Fruit fly (Drosophila melanogaster) whole organism, embryonic: Measurements from ENCODE around the gene Jhbp13.

ENCODE experiments used
- ATbp ChIP-seq: fragments of 200-800 bp; sonication (Bioruptor generic); optimal IDR thresholded peaks from 2 replicates; lab custom pipeline; 2017; ENCODE audit warnings: missing biosample characterization, mild to moderate bottlenecking, missing genetic modification characterization, missing genetic modification reagents
- Abd-B ChIP-seq: fragments of 200-800 bp; sonication (Bioruptor generic); optimal IDR thresholded peaks from 2 replicates; lab custom pipeline; 2018; ENCODE audit warnings: missing biosample characterization, mild to moderate bottlenecking, missing genetic modification characterization, moderate library complexity
- Atf3 ChIP-seq: fragments of 200-800 bp; sonication (Bioruptor generic); optimal IDR thresholded peaks from 3 replicates; lab custom pipeline; 2016; ENCODE audit warnings: missing biosample characterization, missing genetic modification characterization
- Awh ChIP-seq: fragments of 200-800 bp; sonication (Bioruptor generic); IDR thresholded peaks from 2 replicates; pipeline ENCODE4, ENCODE4 v1.3.6; 2022; ENCODE audit warnings: missing biosample characterization, missing genetic modification characterization
- CG10543 ChIP-seq: fragments of 200-800 bp; sonication (Bioruptor generic); optimal IDR thresholded peaks from 3 replicates; lab custom pipeline; 2017; ENCODE audit warnings: missing biosample characterization, mild to moderate bottlenecking, missing genetic modification characterization, moderate library complexity
- CG14050 ChIP-seq: fragments of 200-800 bp; sonication (Bioruptor generic); IDR thresholded peaks from 3 replicates; pipeline ENCODE4 v1.3.6; 2022; ENCODE audit warnings: missing biosample characterization, missing genetic modification characterization
- CG14441 ChIP-seq: fragments of 200-800 bp; sonication (Bioruptor generic); IDR thresholded peaks from 2 replicates; pipeline ENCODE4 v1.3.6; 2022; ENCODE audit warnings: missing biosample characterization, missing genetic modification characterization
- CG15269 ChIP-seq: fragments of 200-800 bp; sonication (Bioruptor generic); optimal IDR thresholded peaks from 2 replicates; lab custom pipeline; 2018; ENCODE audit warnings: missing biosample characterization, mild to moderate bottlenecking, missing genetic modification characterization, moderate library complexity
- CG1602 ChIP-seq: fragments of 200-800 bp; sonication (Bioruptor generic); optimal IDR thresholded peaks from 3 replicates; lab custom pipeline; 2016; ENCODE audit warnings: missing biosample characterization, missing genetic modification characterization
- CG1603 ChIP-seq: fragments of 200-800 bp; sonication (Bioruptor generic); optimal IDR thresholded peaks from 2 replicates; lab custom pipeline; 2019; ENCODE audit warnings: missing biosample characterization, mild to moderate bottlenecking, missing genetic modification characterization, moderate library complexity
- CG16779 ChIP-seq: fragments of 200-800 bp; sonication (Bioruptor generic); IDR thresholded peaks from 2 replicates; pipeline ENCODE4 v1.3.6; 2022; ENCODE audit warnings: missing biosample characterization, missing genetic modification characterization
- CG17829 ChIP-seq: fragments of 200-800 bp; optimal IDR thresholded peaks from 2 replicates; lab custom pipeline; 2019; ENCODE audit warnings: missing biosample characterization, mild to moderate bottlenecking, missing genetic modification characterization, moderate library complexity
- CG2120 ChIP-seq: fragments of 200-800 bp; sonication (Bioruptor generic); optimal IDR thresholded peaks from 3 replicates; lab custom pipeline; 2016; ENCODE audit warnings: missing biosample characterization, missing genetic modification characterization
- CG2199 ChIP-seq: fragments of 200-800 bp; sonication (Bioruptor generic); IDR thresholded peaks from 3 replicates; pipeline ENCODE4 v1.3.6; 2022; ENCODE audit warnings: missing biosample characterization, missing genetic modification characterization
- CG2889 ChIP-seq: fragments of 200-800 bp; sonication (Bioruptor generic); IDR thresholded peaks from 3 replicates; pipeline ENCODE4 v1.3.6; 2022; ENCODE audit warnings: missing biosample characterization, missing genetic modification characterization
- CG31365 ChIP-seq: fragments of 200-800 bp; sonication (Bioruptor generic); optimal IDR thresholded peaks from 2 replicates; lab custom pipeline; 2018; ENCODE audit warnings: missing biosample characterization, mild to moderate bottlenecking, missing genetic modification characterization
- CG3847 ChIP-seq: fragments of 200-800 bp; sonication (Bioruptor generic); IDR thresholded peaks from 2 replicates; pipeline ENCODE4 v1.3.6; 2022; ENCODE audit warnings: missing biosample characterization, missing genetic modification characterization
- CG42726 ChIP-seq: fragments of 200-800 bp; sonication (Bioruptor generic); IDR thresholded peaks from 2 replicates; pipeline ENCODE4 v1.3.6; 2022; ENCODE audit warnings: missing biosample characterization, missing genetic modification characterization; ENCODE audit not compliant: partially characterized antibody
- CG4854 ChIP-seq: fragments of 200-800 bp; sonication (Bioruptor generic); optimal IDR thresholded peaks from 2 replicates; lab custom pipeline; 2016; ENCODE audit warnings: missing biosample characterization, missing genetic modification characterization, inconsistent platforms
- CG7271 ChIP-seq: fragments of 200-800 bp; sonication (Bioruptor generic); optimal IDR thresholded peaks from 2 replicates; lab custom pipeline; 2018; ENCODE audit warnings: missing biosample characterization, mild to moderate bottlenecking, missing genetic modification characterization, moderate library complexity
- CG9437 ChIP-seq: fragments of 200-800 bp; sonication (Bioruptor generic); optimal IDR thresholded peaks from 2 replicates; lab custom pipeline; 2018; ENCODE audit warnings: missing biosample characterization, mild to moderate bottlenecking, missing genetic modification characterization
- CG9609 ChIP-seq: fragments of 200-800 bp; sonication (Bioruptor generic); optimal IDR thresholded peaks from 3 replicates; lab custom pipeline; 2016; ENCODE audit warnings: missing biosample characterization, missing genetic modification characterization
- Dbx ChIP-seq: fragments of 200-800 bp; sonication (Bioruptor generic); IDR thresholded peaks from 3 replicates; pipeline ENCODE4 v1.3.6; 2022; ENCODE audit warnings: missing biosample characterization, missing genetic modification characterization
- Elba2 ChIP-seq: fragments of 200-800 bp; sonication (Bioruptor generic); optimal IDR thresholded peaks from 3 replicates; lab custom pipeline; 2016; ENCODE audit warnings: missing biosample characterization, missing genetic modification characterization
- Fer1 ChIP-seq: fragments of 200-800 bp; sonication (Bioruptor generic); optimal IDR thresholded peaks from 2 replicates; lab custom pipeline; 2017; ENCODE audit warnings: missing biosample characterization, mild to moderate bottlenecking, missing genetic modification characterization
- Fer3 ChIP-seq: fragments of 200-800 bp; sonication (Bioruptor generic); optimal IDR thresholded peaks from 2 replicates; lab custom pipeline; 2018; ENCODE audit warnings: missing biosample characterization, mild to moderate bottlenecking, missing genetic modification characterization, moderate library complexity
- GATAe ChIP-seq: fragments of 200-800 bp; sonication (Bioruptor generic); conservative IDR thresholded peaks from 2 replicates; pipeline ENCODE4 v1.3.6; 2022; ENCODE audit warnings: missing biosample characterization, missing genetic modification characterization
- HLH54F ChIP-seq: fragments of 200-800 bp; sonication (Bioruptor generic); optimal IDR thresholded peaks from 3 replicates; lab custom pipeline; 2016; ENCODE audit warnings: missing biosample characterization, missing genetic modification characterization
- Hey ChIP-seq: fragments of 200-800 bp; sonication (Bioruptor generic); optimal IDR thresholded peaks from 3 replicates; lab custom pipeline; 2018; ENCODE audit warnings: missing biosample characterization, mild to moderate bottlenecking, missing genetic modification characterization
- Kr ChIP-seq: fragments of 200-800 bp; sonication (Bioruptor generic); optimal IDR thresholded peaks from 2 replicates; lab custom pipeline; 2017; ENCODE audit warnings: missing biosample characterization, mild to moderate bottlenecking, missing genetic modification characterization
- Lim3 ChIP-seq: fragments of 200-800 bp; sonication (Bioruptor generic); IDR thresholded peaks from 2 replicates; pipeline ENCODE4 v1.3.6; 2022; ENCODE audit warnings: missing biosample characterization, missing genetic modification characterization
- Mad ChIP-seq: fragments of 200-800 bp; sonication (Bioruptor generic); optimal IDR thresholded peaks from 2 replicates; lab custom pipeline; 2016; ENCODE audit warnings: missing biosample characterization, missing genetic modification characterization
- Max ChIP-seq: fragments of 200-800 bp; sonication (Bioruptor generic); optimal IDR thresholded peaks from 2 replicates; lab custom pipeline; 2016; ENCODE audit warnings: missing biosample characterization, mild to moderate bottlenecking, missing genetic modification characterization
- Mrtf ChIP-seq: fragments of 200-800 bp; sonication (Bioruptor generic); IDR thresholded peaks from 3 replicates; pipeline ENCODE4 v1.3.6; 2022; ENCODE audit warnings: missing biosample characterization, missing genetic modification characterization
- Poxn ChIP-seq: fragments of 200-800 bp; sonication (Bioruptor generic); IDR thresholded peaks from 2 replicates; pipeline ENCODE4 v1.3.6; 2022; ENCODE audit warnings: missing biosample characterization, missing genetic modification characterization
- chn ChIP-seq: fragments of 200-800 bp; sonication (Bioruptor generic); optimal IDR thresholded peaks from 2 replicates; lab custom pipeline; 2016; ENCODE audit warnings: missing biosample characterization, missing genetic modification characterization
- dpn ChIP-seq, 2 experiments: fragments of 200-800 bp; sonication (Bioruptor generic); optimal IDR thresholded peaks; 3 replicates each; lab custom pipeline; 2016; ENCODE audit warnings: missing biosample characterization in 2 of 2, missing genetic modification characterization in 2 of 2
- ewg ChIP-seq: fragments of 200-800 bp; sonication (Bioruptor generic); optimal IDR thresholded peaks from 3 replicates; lab custom pipeline; 2017; ENCODE audit warnings: mild to moderate bottlenecking, missing biosample characterization, missing genetic modification reagents, missing genetic modification characterization
- fd96Cb ChIP-seq: fragments of 200-800 bp; sonication (Bioruptor generic); optimal IDR thresholded peaks from 2 replicates; lab custom pipeline; 2018; ENCODE audit warnings: missing biosample characterization, mild to moderate bottlenecking, missing genetic modification characterization, moderate library complexity
- gfzf ChIP-seq: fragments of 200-800 bp; sonication (Bioruptor generic); optimal IDR thresholded peaks from 2 replicates; lab custom pipeline; 2016; ENCODE audit warnings: missing biosample characterization, mild to moderate bottlenecking, missing genetic modification characterization, moderate library complexity
- gsb ChIP-seq: fragments of 200-800 bp; sonication (Bioruptor generic); IDR thresholded peaks from 2 replicates; pipeline ENCODE4 v1.3.6; 2022; ENCODE audit warnings: missing biosample characterization, missing genetic modification characterization
- kay ChIP-seq: fragments of 200-800 bp; sonication (Bioruptor generic); optimal IDR thresholded peaks from 2 replicates; lab custom pipeline; 2016; ENCODE audit warnings: missing biosample characterization, missing genetic modification characterization
- knrl ChIP-seq: fragments of 200-800 bp; sonication (Bioruptor generic); IDR thresholded peaks from 3 replicates; pipeline ENCODE4 v1.3.6; 2022; ENCODE audit warnings: missing biosample characterization, missing genetic modification characterization; ENCODE audit not compliant: partially characterized antibody
- phol ChIP-seq: fragments of 200-800 bp; sonication (Bioruptor generic); optimal IDR thresholded peaks from 3 replicates; lab custom pipeline; 2018; ENCODE audit warnings: missing biosample characterization, mild to moderate bottlenecking, missing genetic modification characterization, moderate library complexity
- prd ChIP-seq, 3 experiments: fragments of >200 bp in 2 of 3; fragments of 200-800 bp in 1 of 3; sonication (Bioruptor generic) in 1 of 3; optimal IDR thresholded peaks in 2 of 3; IDR thresholded peaks in 1 of 3; 2 replicates in 2 of 3; 3 replicates in 1 of 3; pipeline versions ENCODE4 v1.3.6 to Lab custom; 2017 to 2022; ENCODE audit warnings: missing biosample characterization in 1 of 3, missing genetic modification characterization in 1 of 3
- seq ChIP-seq: fragments of 200-800 bp; sonication (Bioruptor generic); IDR thresholded peaks from 2 replicates; pipeline ENCODE4 v1.3.6; 2022; ENCODE audit warnings: missing biosample characterization, missing genetic modification characterization
- sqz ChIP-seq: fragments of 200-800 bp; sonication (Bioruptor generic); optimal IDR thresholded peaks from 3 replicates; lab custom pipeline; 2018; ENCODE audit warnings: missing biosample characterization, mild to moderate bottlenecking, missing genetic modification characterization
- tin ChIP-seq: fragments of 200-800 bp; sonication (Bioruptor generic); optimal IDR thresholded peaks from 3 replicates; lab custom pipeline; 2016; ENCODE audit warnings: missing biosample characterization, missing genetic modification characterization
- trem ChIP-seq: fragments of 200-800 bp; optimal IDR thresholded peaks from 3 replicates; lab custom pipeline; 2019; ENCODE audit warnings: missing biosample characterization, mild to moderate bottlenecking, missing genetic modification characterization, moderate library complexity
- twi ChIP-seq: fragments of 200-800 bp; optimal IDR thresholded peaks from 2 replicates; lab custom pipeline; 2019; ENCODE audit warnings: missing biosample characterization, mild to moderate bottlenecking, missing genetic modification characterization, moderate library complexity
- z ChIP-seq: fragments of 200-800 bp; sonication (Bioruptor generic); IDR thresholded peaks from 3 replicates; pipeline ENCODE4 v1.3.6; 2022; ENCODE audit warnings: missing biosample characterization, missing genetic modification characterization

Gene Jhbp13

DNA sequence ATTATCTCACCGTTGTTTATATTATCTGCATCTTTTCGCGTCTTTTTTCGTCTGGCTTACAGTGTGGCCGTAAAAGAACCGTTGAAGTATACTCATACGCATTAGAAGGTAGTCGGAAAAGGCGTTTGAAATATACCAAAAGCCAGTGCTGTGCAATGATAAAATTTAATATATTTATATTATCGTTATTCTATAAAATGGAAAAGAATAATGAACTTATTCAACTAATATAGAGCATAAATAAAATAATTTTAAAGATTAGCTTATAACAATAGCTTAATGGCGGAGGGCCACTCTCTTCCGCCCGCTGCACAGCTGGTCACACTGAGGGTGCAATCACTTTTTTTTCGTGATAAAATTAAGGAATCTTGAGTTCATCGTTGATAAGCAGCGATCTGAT, 47.9 kb upstream of the Jhbp13 start, which contains the start of the genes CG16974 and Edem2 (continued):
- peak; percentile 49 for TF ChIP-seq kay (GFP tag; lab: Kevin White, UChicago)
- TF ChIP-seq ATbp (GFP tag; lab: Kevin White, UChicago) = no peak
- TF ChIP-seq GATAe (GFP tag; lab: Robert Waterston, UW) = peak; percentile 87
- TF ChIP-seq CG4854 (GFP tag; lab: Kevin White, UChicago) = peak; percentile 6
- no peak for TF ChIP-seq Poxn (GFP tag; lab: Robert Waterston, UW)
- TF ChIP-seq CG31365 (tag; lab: Kevin White, UChicago) = no peak
- TF ChIP-seq sqz (GFP tag; lab: Kevin White, UChicago) = no peak
- TF ChIP-seq Lim3 = no peak
- no peak for TF ChIP-seq prd (optimal IDR thresholded peaks at IDR 0.05; lab: Kevin White, UChicago)
- TF ChIP-seq prd (GFP tag; IDR thresholded peaks at IDR 0.05; lab: Robert Waterston, UW) = peak; percentile 90
- no peak for TF ChIP-seq gsb
- TF ChIP-seq CG42726 (GFP tag; lab: Robert Waterston, UW) = no peak
- TF ChIP-seq chn (GFP tag; lab: Kevin White, UChicago) = peak; percentile 68
- TF ChIP-seq Dbx = peak; percentile 59; the same call in 2 of the 3 replicates
- peak; percentile 54 for TF ChIP-seq Mad (GFP tag; lab: Kevin White, UChicago)
- peak; percentile 37 to 83 for TF ChIP-seq dpn (GFP tag; optimal IDR thresholded peaks at IDR 0.05; lab: Kevin White, UChicago)
- no peak for TF ChIP-seq CG15269 (tag; lab: Kevin White, UChicago)
- TF ChIP-seq CG10543 = no peak
- peak; percentile 40; the same call in 1 of the 3 replicates for TF ChIP-seq CG2889 (GFP tag; lab: Robert Waterston, UW)
- peak; percentile 60 for TF ChIP-seq Max
- no peak for TF ChIP-seq Kr (GFP tag; lab: Kevin White, UChicago)
- no peak for TF ChIP-seq Abd-B (GFP tag; lab: Kevin White, UChicago)
- TF ChIP-seq CG3847 (GFP tag; lab: Robert Waterston, UW) = peak; percentile 84
- peak; percentile 49; the same call in 1 of the 2 replicates for TF ChIP-seq seq
- TF ChIP-seq CG9437 (GFP tag; lab: Kevin White, UChicago) = peak; percentile 25
- TF ChIP-seq phol (tag; lab: Kevin White, UChicago) = peak; percentile 89
- TF ChIP-seq CG14441 = peak; percentile 81
- TF ChIP-seq Hey = no peak
- TF ChIP-seq ewg (GFP tag; lab: Kevin White, UChicago) = peak; percentile 54
- TF ChIP-seq CG14050 (GFP tag; lab: Robert Waterston, UW) = peak; percentile 44; the same call in 2 of the 3 replicates
- TF ChIP-seq Atf3 (GFP tag; lab: Kevin White, UChicago) = no peak
- peak; percentile 76 for TF ChIP-seq CG1602 (GFP tag; lab: Kevin White, UChicago)
- TF ChIP-seq CG9609 (GFP tag; lab: Kevin White, UChicago) = no peak
- TF ChIP-seq knrl (GFP tag; lab: Robert Waterston, UW) = peak; percentile 48
- TF ChIP-seq Awh = peak; percentile 55
- TF ChIP-seq twi (tag; lab: Kevin White, UChicago) = no peak
- TF ChIP-seq CG17829 = peak; percentile 89
- TF ChIP-seq Fer3 (tag; lab: Kevin White, UChicago) = no peak
- peak; percentile 87 for TF ChIP-seq CG7271 (tag; lab: Kevin White, UChicago)
- TF ChIP-seq Mrtf (GFP tag; lab: Robert Waterston, UW) = peak; percentile 52; the same call in 1 of the 3 replicates
- peak; percentile 22 for TF ChIP-seq Elba2 (GFP tag; lab: Kevin White, UChicago)
- TF ChIP-seq Fer1 (GFP tag; lab: Kevin White, UChicago) = peak; percentile 67
- TF ChIP-seq z (GFP tag; lab: Robert Waterston, UW) = no peak
- peak; percentile 57 for TF ChIP-seq fd96Cb (tag; lab: Kevin White, UChicago)
- TF ChIP-seq trem (tag; lab: Kevin White, UChicago) = peak; percentile 87
- TF ChIP-seq CG1603 (tag; lab: Kevin White, UChicago) = no peak
- peak; percentile 79 for TF ChIP-seq tin (GFP tag; lab: Kevin White, UChicago)
- peak; percentile 73 for TF ChIP-seq gfzf (GFP tag; lab: Kevin White, UChicago)
- TF ChIP-seq CG16779 = no peak
- peak; percentile 12 for TF ChIP-seq HLH54F (GFP tag; lab: Kevin White, UChicago)
- no peak for TF ChIP-seq CG2199 (GFP tag; lab: Robert Waterston, UW)
- peak; percentile 80 for TF ChIP-seq CG2120 (GFP tag; lab: Kevin White, UChicago)
